Worm (Caenorhabditis elegans) whole organism, young adult: ENCODE results near the gene Y94H6A.3.

ENCODE experiments used
- ama-1 ChIP-seq, 3 experiments: fragments of 150-350 bp in 1 of 3; sonication (generic microtip) in 2 of 3; optimal IDR thresholded peaks; 2 replicates each; lab custom pipeline; 2014 to 2018; ENCODE audit warnings: missing biosample characterization in 2 of 3, missing genetic modification characterization in 2 of 3, missing genetic modification reagents in 2 of 3
- lin-54 ChIP-seq: fragments of 200-800 bp; sonication (Bioruptor generic); optimal IDR thresholded peaks from 2 replicates; lab custom pipeline; 2018; ENCODE audit warnings: mild to moderate bottlenecking, missing genetic modification characterization, missing compliant biosample characterization
- madf-10 ChIP-seq: sonication (generic microtip); optimal IDR thresholded peaks from 2 replicates; lab custom pipeline; 2016; ENCODE audit warnings: mild to moderate bottlenecking, missing genetic modification characterization, missing compliant biosample characterization
- mes-4 ChIP-seq: sonication (generic microtip); optimal IDR thresholded peaks from 2 replicates; lab custom pipeline; 2016; ENCODE audit warnings: missing genotype, missing genetic modification characterization, missing compliant biosample characterization

ce11 chrIV:2650031-2650430 is 26.3 kb upstream of the Y94H6A.3 start:
- TF ChIP-seq ama-1 (optimal IDR thresholded peaks at IDR 0.05; lab: Kevin White, UChicago): no peak
- TF ChIP-seq ama-1 (GFP tag; optimal IDR thresholded peaks at IDR 0.05; lab: Kevin White, UChicago): no peak
- no peak for TF ChIP-seq madf-10
- no peak for TF ChIP-seq lin-54
- TF ChIP-seq mes-4 (tag; lab: Kevin White, UChicago): no peak
